Worm (Caenorhabditis elegans) whole organism, L2 larva: Measurements from ENCODE around the gene Y37H2A.18.

ENCODE experiments used
- C34F6.9 ChIP-seq: fragments of 150-350 bp; optimal IDR thresholded peaks from 2 replicates; lab custom pipeline; 2014; ENCODE audit warnings: missing biosample characterization, missing genetic modification characterization
- F13H6.1 ChIP-seq: sonication (generic microtip); optimal IDR thresholded peaks from 2 replicates; lab custom pipeline; 2016; ENCODE audit warnings: missing genetic modification characterization, missing compliant biosample characterization
- R02D3.7 ChIP-seq: fragments of 150-350 bp; optimal IDR thresholded peaks from 2 replicates; lab custom pipeline; 2014; ENCODE audit warnings: missing biosample characterization, missing genetic modification characterization
- Y55F3AM.14 ChIP-seq: fragments of 200-800 bp; sonication (Bioruptor generic); optimal IDR thresholded peaks from 2 replicates; lab custom pipeline; 2018; ENCODE audit warnings: mild to moderate bottlenecking, missing genetic modification characterization, missing compliant biosample characterization
- alr-1 ChIP-seq: fragments of 150-350 bp; optimal IDR thresholded peaks from 2 replicates; lab custom pipeline; 2014; ENCODE audit warnings: missing biosample characterization, missing genetic modification characterization
- blmp-1 ChIP-seq: sonication (generic microtip); optimal IDR thresholded peaks from 2 replicates; lab custom pipeline; 2017; ENCODE audit warnings: missing genetic modification characterization, mild to moderate bottlenecking, missing compliant biosample characterization, antibody characterized with exemption, moderate library complexity; ENCODE audit not compliant: insufficient read depth
- ceh-16 ChIP-seq: fragments of 150-350 bp; optimal IDR thresholded peaks from 2 replicates; lab custom pipeline; 2014; ENCODE audit warnings: missing biosample characterization, missing genetic modification characterization
- ceh-82 ChIP-seq: fragments of 150-350 bp; optimal IDR thresholded peaks from 2 replicates; lab custom pipeline; 2014; ENCODE audit warnings: missing biosample characterization, missing genetic modification characterization
- egl-27 ChIP-seq: sonication (generic microtip); optimal IDR thresholded peaks from 3 replicates; lab custom pipeline; 2017; ENCODE audit warnings: missing biosample characterization, missing genetic modification reagents, missing genetic modification characterization
- lin-13 ChIP-seq: fragments of 150-350 bp; optimal IDR thresholded peaks from 2 replicates; lab custom pipeline; 2014; ENCODE audit warnings: missing biosample characterization, missing genetic modification reagents, missing genetic modification characterization
- mbf-1 ChIP-seq: sonication (generic microtip); optimal IDR thresholded peaks from 2 replicates; lab custom pipeline; 2017; ENCODE audit warnings: missing biosample characterization, missing genetic modification characterization
- nhr-12 ChIP-seq: fragments of 150-350 bp; optimal IDR thresholded peaks from 2 replicates; lab custom pipeline; 2014; ENCODE audit warnings: missing biosample characterization, missing genetic modification characterization
- nhr-25 ChIP-seq: fragments of 150-350 bp; sonication (generic microtip); optimal IDR thresholded peaks from 3 replicates; lab custom pipeline; 2014; ENCODE audit warnings: missing biosample characterization, missing genetic modification characterization
- nhr-77 ChIP-seq: fragments of 150-350 bp; optimal IDR thresholded peaks from 2 replicates; lab custom pipeline; 2014; ENCODE audit warnings: missing biosample characterization, missing genetic modification characterization
- skn-1 ChIP-seq: sonication (generic microtip); optimal IDR thresholded peaks from 2 replicates; lab custom pipeline; 2017; ENCODE audit warnings: missing biosample characterization, missing genetic modification characterization
- sma-9 ChIP-seq, 2 experiments: fragments of 150-350 bp in 1 of 2; sonication (generic microtip) in 1 of 2; optimal IDR thresholded peaks; 2 replicates each; lab custom pipeline; 2014 to 2016; ENCODE audit warnings: missing genetic modification characterization in 2 of 2, mild to moderate bottlenecking in 1 of 2, missing biosample characterization in 1 of 2, missing compliant biosample characterization in 1 of 2, missing genetic modification reagents in 1 of 2, moderate library complexity in 1 of 2
- unc-55 ChIP-seq: fragments of 150-350 bp; sonication (generic microtip); optimal IDR thresholded peaks from 3 replicates; lab custom pipeline; 2014; ENCODE audit warnings: missing biosample characterization, missing genetic modification reagents, missing genetic modification characterization
- unc-62 ChIP-seq: fragments of 150-350 bp; optimal IDR thresholded peaks from 2 replicates; lab custom pipeline; 2014; ENCODE audit warnings: missing biosample characterization, missing genetic modification reagents, missing genetic modification characterization
- ztf-4 ChIP-seq: fragments of 150-350 bp; optimal IDR thresholded peaks from 2 replicates; lab custom pipeline; 2014; ENCODE audit warnings: missing biosample characterization, missing genetic modification characterization

The Y37H2A.18 gene

ce11 chrV:18085150-18085833, 47.8 kb downstream of the Y37H2A.18 start, which contains the start of gene fbxa-106:
TSS of gene fbxa-106 (minus strand) at chrV:18085200.
- no peak for TF ChIP-seq alr-1 (tag; lab: Kevin White, UChicago)
- TF ChIP-seq F13H6.1 (tag; lab: Kevin White, UChicago) = no peak
- TF ChIP-seq unc-55 (GFP tag; lab: Kevin White, UChicago) = no peak
- no peak for TF ChIP-seq lin-13 (GFP tag; lab: Kevin White, UChicago)
- TF ChIP-seq skn-1 (tag; lab: Kevin White, UChicago) = no peak
- no peak for TF ChIP-seq sma-9 (GFP tag; optimal IDR thresholded peaks at IDR 0.05; lab: Kevin White, UChicago)
- TF ChIP-seq sma-9 (tag; optimal IDR thresholded peaks at IDR 0.05; lab: Kevin White, UChicago) = no peak
- no peak for TF ChIP-seq nhr-12

DNA sequence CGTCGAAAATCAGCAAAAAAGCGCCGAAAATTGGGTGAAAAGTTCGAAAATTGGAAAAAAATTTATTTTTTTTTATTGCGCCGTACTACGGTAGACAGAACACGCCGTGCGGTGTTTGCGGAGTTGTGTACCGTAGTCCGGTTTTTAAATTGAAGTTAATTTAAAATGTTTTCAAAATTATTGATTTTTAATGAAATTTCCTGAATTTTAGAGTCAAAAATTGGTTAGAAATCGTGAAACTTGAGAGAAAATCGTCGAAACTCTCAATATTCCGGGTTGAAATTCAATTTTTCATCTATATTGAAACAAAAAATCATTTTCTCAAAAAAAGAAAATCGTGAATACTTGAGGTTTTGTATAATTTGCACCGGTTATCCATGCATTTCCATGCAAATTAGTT, 51.2 kb downstream of the Y37H2A.18 start, which contains the start of gene nova-1:
Gene nova-1 (minus strand): TSS at position 101 of the 400 bp plus-strand sequence.
- TF ChIP-seq egl-27 (tag; lab: Kevin White, UChicago) = no peak
- no peak for TF ChIP-seq blmp-1 (tag; lab: Kevin White, UChicago)
- no peak for TF ChIP-seq mbf-1 (tag; lab: Kevin White, UChicago)
- TF ChIP-seq ztf-4 (tag; lab: Kevin White, UChicago) = no peak
- TF ChIP-seq C34F6.9 (tag; lab: Kevin White, UChicago) = no peak
- no peak for TF ChIP-seq ceh-16 (tag; lab: Kevin White, UChicago)
- no peak for TF ChIP-seq nhr-77 (tag; lab: Kevin White, UChicago)
- TF ChIP-seq ceh-82 = no peak
- no peak for TF ChIP-seq skn-1 (tag; lab: Kevin White, UChicago)
- no peak for TF ChIP-seq nhr-25 (tag; lab: Kevin White, UChicago)
- TF ChIP-seq unc-62 (GFP tag; lab: Kevin White, UChicago) = no peak
- no peak for TF ChIP-seq Y55F3AM.14 (GFP tag; lab: Kevin White, UChicago)
- TF ChIP-seq R02D3.7 (tag; lab: Kevin White, UChicago) = no peak
